Fruit fly (Drosophila melanogaster) whole organism, pupa: ENCODE measurements around the gene CG16700.

ENCODE experiments used
- CG8159 ChIP-seq: fragments of 200-800 bp; sonication (Bioruptor generic); optimal IDR thresholded peaks from 3 replicates; lab custom pipeline; 2018; ENCODE audit warnings: missing biosample characterization, mild to moderate bottlenecking, missing genetic modification characterization, moderate library complexity
- CG8301 ChIP-seq: fragments of 200-800 bp; sonication (Bioruptor generic); optimal IDR thresholded peaks from 2 replicates; lab custom pipeline; 2018; ENCODE audit warnings: missing biosample characterization, mild to moderate bottlenecking, missing genetic modification characterization
- Snoo ChIP-seq: fragments of 200-800 bp; sonication (Bioruptor generic); optimal IDR thresholded peaks from 3 replicates; lab custom pipeline; 2017; ENCODE audit warnings: missing biosample characterization, mild to moderate bottlenecking, missing genetic modification characterization, inconsistent platforms
- rn ChIP-seq: fragments of 200-800 bp; sonication (Bioruptor generic); IDR thresholded peaks from 2 replicates; pipeline ENCODE4 v1.3.6; 2022; ENCODE audit warnings: missing biosample characterization, missing genetic modification characterization

dm6 chrX:17123545-17124203 is 32.0 kb downstream of the CG16700 start:
- TF ChIP-seq Snoo (tag; lab: Kevin White, UChicago) (peak; percentile 21), CG8301 (tag; lab: Kevin White, UChicago) (peak; percentile 35), rn (no peak), CG8159 (tag; lab: Kevin White, UChicago) (peak; percentile 52)
